Worm (Caenorhabditis elegans) whole organism, mixed stage, embryonic: ENCODE data around the gene lipl-6.

Source experiments
- ceh-43 ChIP-seq: fragments of 200-800 bp; sonication (Bioruptor generic); optimal IDR thresholded peaks from 2 replicates; lab custom pipeline; 2018; ENCODE audit warnings: mild to moderate bottlenecking, missing genetic modification characterization, moderate library complexity, missing compliant biosample characterization
- ces-1 ChIP-seq: fragments of 150-350 bp; optimal IDR thresholded peaks from 2 replicates; lab custom pipeline; 2014; ENCODE audit warnings: missing biosample characterization, missing genetic modification reagents, missing genetic modification characterization
- elt-3 ChIP-seq: fragments of 150-350 bp; optimal IDR thresholded peaks from 2 replicates; lab custom pipeline; 2014; ENCODE audit warnings: missing biosample characterization, missing genetic modification characterization
- flh-1 ChIP-seq: fragments of 200-800 bp; sonication (Bioruptor generic); optimal IDR thresholded peaks from 2 replicates; lab custom pipeline; 2018; ENCODE audit warnings: mild to moderate bottlenecking, missing genetic modification characterization, moderate library complexity, missing compliant biosample characterization
- hlh-1 ChIP-seq: fragments of 150-350 bp; optimal IDR thresholded peaks from 2 replicates; lab custom pipeline; 2014; ENCODE audit warnings: missing biosample characterization, missing genetic modification reagents, missing genetic modification characterization
- lsy-2 ChIP-seq: fragments of 150-350 bp; optimal IDR thresholded peaks from 2 replicates; lab custom pipeline; 2014; ENCODE audit warnings: missing biosample characterization, missing genetic modification characterization
- mep-1 ChIP-seq: fragments of 150-350 bp; optimal IDR thresholded peaks from 2 replicates; lab custom pipeline; 2017; ENCODE audit warnings: missing biosample characterization, missing genetic modification reagents, missing genetic modification characterization, inconsistent platforms
- nhr-12 ChIP-seq: fragments of 150-350 bp; optimal IDR thresholded peaks from 2 replicates; lab custom pipeline; 2014; ENCODE audit warnings: missing biosample characterization, missing genetic modification characterization
- nhr-237 ChIP-seq: fragments of 150-350 bp; optimal IDR thresholded peaks from 2 replicates; lab custom pipeline; 2014; ENCODE audit warnings: missing biosample characterization, missing genetic modification characterization
- nhr-76 ChIP-seq: sonication (generic microtip); optimal IDR thresholded peaks from 2 replicates; lab custom pipeline; 2017; ENCODE audit warnings: missing biosample characterization, missing genetic modification characterization
- pha-4 ChIP-seq: fragments of 150-350 bp; optimal IDR thresholded peaks from 2 replicates; lab custom pipeline; 2018; ENCODE audit warnings: missing biosample characterization, missing genetic modification reagents, missing genetic modification characterization
- snpc-4 ChIP-seq: fragments of 150-350 bp; optimal IDR thresholded peaks from 2 replicates; lab custom pipeline; 2014; ENCODE audit warnings: missing biosample characterization, missing genetic modification characterization
- unc-39 ChIP-seq: fragments of 150-350 bp; optimal IDR thresholded peaks from 2 replicates; lab custom pipeline; 2014; ENCODE audit warnings: missing biosample characterization, missing genetic modification characterization
- unc-62 ChIP-seq: fragments of 150-350 bp; optimal IDR thresholded peaks from 2 replicates; lab custom pipeline; 2014; ENCODE audit warnings: missing biosample characterization, missing genetic modification reagents, missing genetic modification characterization

DNA sequence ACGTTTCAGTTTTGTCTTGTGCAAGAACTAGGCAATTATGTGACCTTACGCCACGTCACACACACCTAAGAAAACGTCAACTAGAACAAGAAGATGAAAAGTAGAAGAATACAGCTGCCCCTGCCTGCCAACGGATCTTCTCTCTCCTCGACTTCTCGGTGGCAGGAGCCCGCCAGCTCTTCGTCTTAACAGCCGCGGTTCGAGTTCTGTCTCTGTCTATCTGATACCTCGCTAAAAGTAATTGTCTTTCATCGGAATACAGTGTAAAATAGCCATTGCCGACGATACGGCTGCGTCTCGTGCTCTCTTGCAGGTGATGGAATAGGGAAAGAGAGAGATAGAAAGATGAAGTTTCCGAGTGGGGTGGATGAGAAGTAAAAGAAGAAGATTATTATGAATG, 3.8 kb downstream of the lipl-6 start:
- peak; percentile 85 for TF ChIP-seq hlh-1 (tag; lab: Kevin White, UChicago)
- peak; percentile 59 for TF ChIP-seq unc-62 (GFP tag; lab: Kevin White, UChicago)
- no peak for TF ChIP-seq pha-4
- TF ChIP-seq mep-1 (tag; lab: Kevin White, UChicago), result no peak
- no peak for TF ChIP-seq ces-1
- TF ChIP-seq elt-3 (tag; lab: Kevin White, UChicago), result no peak
- TF ChIP-seq nhr-237 (tag; lab: Kevin White, UChicago), result no peak
- no peak for TF ChIP-seq lsy-2 (tag; lab: Kevin White, UChicago)
- TF ChIP-seq flh-1 (GFP tag; lab: Kevin White, UChicago), result no peak
- TF ChIP-seq nhr-76 (tag; lab: Kevin White, UChicago), result no peak
- TF ChIP-seq snpc-4 (tag; lab: Kevin White, UChicago), result no peak
- no peak for TF ChIP-seq ceh-43 (GFP tag; lab: Kevin White, UChicago)
- no peak for TF ChIP-seq nhr-12
- TF ChIP-seq unc-39 (tag; lab: Kevin White, UChicago), result no peak
